Fruit fly (Drosophila melanogaster) whole organism, prepupa: Measurements from ENCODE around the gene CG13473.

Experiments
- Blimp-1 ChIP-seq: fragments of 200-800 bp; sonication (Bioruptor generic); optimal IDR thresholded peaks from 3 replicates; lab custom pipeline; 2017; ENCODE audit warnings: missing biosample characterization, missing genetic modification characterization, mild to moderate bottlenecking, moderate library complexity, missing genetic modification reagents
- CG10669 ChIP-seq: fragments of 200-800 bp; sonication (Bioruptor generic); optimal IDR thresholded peaks from 3 replicates; lab custom pipeline; 2018; ENCODE audit warnings: missing biosample characterization, mild to moderate bottlenecking, missing genetic modification characterization, moderate library complexity
- CG11902 ChIP-seq: fragments of 200-800 bp; sonication (Bioruptor generic); optimal IDR thresholded peaks from 3 replicates; lab custom pipeline; 2016; ENCODE audit warnings: missing biosample characterization, missing genetic modification characterization
- CG16779 ChIP-seq: fragments of 200-800 bp; sonication (Bioruptor generic); optimal IDR thresholded peaks from 3 replicates; lab custom pipeline; 2017; ENCODE audit warnings: missing biosample characterization, mild to moderate bottlenecking, missing genetic modification characterization
- CG3032 ChIP-seq: fragments of 200-800 bp; optimal IDR thresholded peaks from 2 replicates; lab custom pipeline; 2019; ENCODE audit warnings: missing biosample characterization, mild to moderate bottlenecking, missing genetic modification characterization, moderate library complexity
- CG31627 ChIP-seq: fragments of 200-800 bp; sonication (Bioruptor generic); optimal IDR thresholded peaks from 3 replicates; lab custom pipeline; 2016; ENCODE audit warnings: missing biosample characterization, missing genetic modification characterization
- CG32006 ChIP-seq: fragments of 200-800 bp; sonication (Bioruptor generic); optimal IDR thresholded peaks from 3 replicates; lab custom pipeline; 2017; ENCODE audit warnings: missing biosample characterization, mild to moderate bottlenecking, missing genetic modification characterization
- CG34406 ChIP-seq: fragments of 200-800 bp; sonication (Bioruptor generic); optimal IDR thresholded peaks from 3 replicates; lab custom pipeline; 2016; ENCODE audit warnings: missing biosample characterization, missing genetic modification characterization
- CG6808 ChIP-seq: fragments of 200-800 bp; sonication (Bioruptor generic); optimal IDR thresholded peaks from 3 replicates; lab custom pipeline; 2017; ENCODE audit warnings: missing biosample characterization, missing genetic modification characterization, mild to moderate bottlenecking, moderate library complexity, missing genetic modification reagents
- CG7368 ChIP-seq: fragments of 200-800 bp; sonication (Bioruptor generic); optimal IDR thresholded peaks from 3 replicates; lab custom pipeline; 2016; ENCODE audit warnings: missing biosample characterization, missing genetic modification characterization
- CG8119 ChIP-seq: fragments of 200-800 bp; sonication (Bioruptor generic); IDR thresholded peaks from 3 replicates; pipeline ENCODE4 v1.3.6; 2022; ENCODE audit warnings: missing biosample characterization, missing genetic modification characterization
- CG8319 ChIP-seq: fragments of 200-800 bp; sonication (Bioruptor generic); optimal IDR thresholded peaks from 3 replicates; lab custom pipeline; 2016; ENCODE audit warnings: missing biosample characterization, missing genetic modification characterization
- CG8632 ChIP-seq: fragments of 200-800 bp; sonication (Bioruptor generic); optimal IDR thresholded peaks from 3 replicates; lab custom pipeline; 2016; ENCODE audit warnings: missing biosample characterization, missing genetic modification characterization
- Eip93F ChIP-seq: fragments of 200-800 bp; sonication (Bioruptor generic); optimal IDR thresholded peaks from 2 replicates; lab custom pipeline; 2016; ENCODE audit warnings: missing biosample characterization, mild to moderate bottlenecking, missing genetic modification characterization
- Hr39 ChIP-seq: fragments of 200-800 bp; sonication (Bioruptor generic); optimal IDR thresholded peaks from 2 replicates; lab custom pipeline; 2016; ENCODE audit warnings: missing biosample characterization, missing genetic modification characterization
- Hr4 ChIP-seq: fragments of 200-800 bp; sonication (Bioruptor generic); optimal IDR thresholded peaks from 3 replicates; lab custom pipeline; 2016; ENCODE audit warnings: missing biosample characterization, missing genetic modification characterization
- Met ChIP-seq: fragments of 200-800 bp; sonication (Bioruptor generic); optimal IDR thresholded peaks from 3 replicates; lab custom pipeline; 2016; ENCODE audit warnings: missing biosample characterization, missing genetic modification characterization
- Sox102F ChIP-seq: fragments of 200-800 bp; sonication (Bioruptor generic); optimal IDR thresholded peaks from 2 replicates; lab custom pipeline; 2016; ENCODE audit warnings: missing biosample characterization, mild to moderate bottlenecking, missing genetic modification characterization
- Sox14 ChIP-seq: fragments of 200-800 bp; sonication (Bioruptor generic); optimal IDR thresholded peaks from 3 replicates; lab custom pipeline; 2016; ENCODE audit warnings: missing biosample characterization, missing genetic modification characterization
- achi ChIP-seq: fragments of 200-800 bp; sonication (Bioruptor generic); optimal IDR thresholded peaks from 3 replicates; lab custom pipeline; 2016; ENCODE audit warnings: missing biosample characterization, missing genetic modification characterization
- acj6 ChIP-seq: fragments of 200-800 bp; sonication (Bioruptor generic); optimal IDR thresholded peaks from 3 replicates; lab custom pipeline; 2016; ENCODE audit warnings: missing biosample characterization, missing genetic modification characterization
- dac ChIP-seq: fragments of 200-800 bp; sonication (Bioruptor generic); optimal IDR thresholded peaks from 2 replicates; lab custom pipeline; 2017; ENCODE audit warnings: missing biosample characterization, mild to moderate bottlenecking, missing genetic modification characterization
- dsx ChIP-seq: fragments of 200-800 bp; optimal IDR thresholded peaks from 3 replicates; lab custom pipeline; 2019; ENCODE audit warnings: missing biosample characterization, mild to moderate bottlenecking, missing genetic modification characterization, moderate library complexity; ENCODE audit not compliant: poor library complexity, severe bottlenecking
- esn ChIP-seq: fragments of 200-800 bp; sonication (Bioruptor generic); optimal IDR thresholded peaks from 2 replicates; lab custom pipeline; 2016; ENCODE audit warnings: missing biosample characterization, mild to moderate bottlenecking, missing genetic modification characterization, moderate library complexity
- fd59A ChIP-seq: fragments of 200-800 bp; sonication (Bioruptor generic); optimal IDR thresholded peaks from 2 replicates; lab custom pipeline; 2017; ENCODE audit warnings: missing biosample characterization, mild to moderate bottlenecking, missing genetic modification characterization, missing genetic modification reagents
- fd85E ChIP-seq: fragments of 200-800 bp; sonication (Bioruptor generic); optimal IDR thresholded peaks from 3 replicates; lab custom pipeline; 2016; ENCODE audit warnings: missing biosample characterization, missing genetic modification characterization
- fkh ChIP-seq: fragments of 200-800 bp; sonication (Bioruptor generic); optimal IDR thresholded peaks from 3 replicates; lab custom pipeline; 2017; ENCODE audit warnings: missing biosample characterization, mild to moderate bottlenecking, missing genetic modification characterization, moderate library complexity
- lz ChIP-seq: fragments of 200-800 bp; sonication (Bioruptor generic); optimal IDR thresholded peaks from 3 replicates; lab custom pipeline; 2016; ENCODE audit warnings: missing biosample characterization, missing genetic modification characterization
- net ChIP-seq: fragments of 200-800 bp; sonication (Bioruptor generic); optimal IDR thresholded peaks from 3 replicates; lab custom pipeline; 2016; ENCODE audit warnings: missing biosample characterization, missing genetic modification characterization
- ss ChIP-seq, 2 experiments: fragments of 200-800 bp; sonication (Bioruptor generic); optimal IDR thresholded peaks; 2 replicates in 1 of 2; 3 replicates in 1 of 2; lab custom pipeline; 2017 to 2018; ENCODE audit warnings: mild to moderate bottlenecking in 2 of 2, missing biosample characterization in 2 of 2, missing genetic modification characterization in 2 of 2, moderate library complexity in 1 of 2
- topi ChIP-seq: fragments of 200-800 bp; sonication (Bioruptor generic); optimal IDR thresholded peaks from 3 replicates; lab custom pipeline; 2016; ENCODE audit warnings: missing biosample characterization, missing genetic modification characterization

CG13473 gene

dm6 chr3L:14691047-14691446, 37.5 kb upstream of the CG13473 start, which contains the start of gene gdrd:
TSS of gene gdrd (plus strand) at chr3L:14691347.
- TF ChIP-seq CG6808 (GFP tag; lab: Kevin White, UChicago) (no peak), Hr4 (GFP tag; lab: Kevin White, UChicago) (no peak), ss (GFP tag; optimal IDR thresholded peaks at IDR 0.05; lab: Kevin White, UChicago) (no peak)

DNA sequence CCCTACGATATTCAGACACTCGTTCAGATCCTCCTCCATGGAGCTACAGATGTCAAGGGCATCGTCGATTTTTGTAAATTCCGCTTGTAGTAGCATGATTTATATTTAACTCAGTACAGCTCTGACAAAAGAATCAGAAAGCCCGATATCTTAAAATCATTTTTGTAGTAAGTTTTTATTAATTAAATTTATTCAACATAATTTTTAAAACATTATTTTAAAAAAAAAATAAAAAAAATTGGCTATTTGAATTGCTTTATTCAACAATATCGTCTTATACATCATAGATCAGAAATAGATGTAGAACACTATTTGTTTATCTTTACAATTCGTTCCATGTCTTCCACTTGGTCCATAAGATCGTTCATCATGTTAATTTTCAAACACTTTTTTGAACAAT, 31.6 kb upstream of the CG13473 start, which contains the start of gene CG13474:
Gene CG13474 (minus strand): TSS at position 101 of the 400 bp plus-strand sequence.
- TF ChIP-seq Blimp-1 (GFP tag; lab: Kevin White, UChicago) (no peak), esn (GFP tag; lab: Kevin White, UChicago) (no peak), CG3032 (no peak), Eip93F (GFP tag; lab: Kevin White, UChicago) (no peak), Hr4 (GFP tag; lab: Kevin White, UChicago) (no peak), CG32006 (GFP tag; lab: Kevin White, UChicago) (no peak), CG6808 (GFP tag; lab: Kevin White, UChicago) (no peak), fd59A (GFP tag; lab: Kevin White, UChicago) (no peak), dsx (GFP tag; lab: Kevin White, UChicago) (no peak), lz (GFP tag; lab: Kevin White, UChicago) (no peak), CG8632 (no peak), Hr39 (GFP tag; lab: Kevin White, UChicago) (no peak), acj6 (no peak), CG8119 (GFP tag; lab: Robert Waterston, UW) (no peak), Sox14 (GFP tag; lab: Kevin White, UChicago) (no peak), CG8319 (GFP tag; lab: Kevin White, UChicago) (no peak), topi (no peak), fd85E (GFP tag; lab: Kevin White, UChicago) (no peak), CG11902 (GFP tag; lab: Kevin White, UChicago) (no peak)

- TF ChIP-seq Sox14 (GFP tag; lab: Kevin White, UChicago) (no peak), ss (GFP tag; optimal IDR thresholded peaks at IDR 0.05; lab: Kevin White, UChicago) (no peak), CG34406 (GFP tag; lab: Kevin White, UChicago) (no peak), dsx (GFP tag; lab: Kevin White, UChicago) (no peak), fkh (GFP tag; lab: Kevin White, UChicago) (no peak), CG3032 (no peak), lz (GFP tag; lab: Kevin White, UChicago) (no peak), CG6808 (GFP tag; lab: Kevin White, UChicago) (no peak), Met (GFP tag; lab: Kevin White, UChicago) (no peak), CG7368 (GFP tag; lab: Kevin White, UChicago) (no peak), CG8319 (GFP tag; lab: Kevin White, UChicago) (no peak), Blimp-1 (GFP tag; lab: Kevin White, UChicago) (no peak), CG16779 (tag; lab: Kevin White, UChicago) (no peak), CG31627 (GFP tag; lab: Kevin White, UChicago) (no peak), dac (GFP tag; lab: Kevin White, UChicago) (no peak)
These were observed 27.0 kb upstream of the CG13473 start, which contains the start of gene CG17177 for dm6 chr3L:14701578-14701977. TSS of gene CG17177 (minus strand) at chr3L:14701678.

DNA sequence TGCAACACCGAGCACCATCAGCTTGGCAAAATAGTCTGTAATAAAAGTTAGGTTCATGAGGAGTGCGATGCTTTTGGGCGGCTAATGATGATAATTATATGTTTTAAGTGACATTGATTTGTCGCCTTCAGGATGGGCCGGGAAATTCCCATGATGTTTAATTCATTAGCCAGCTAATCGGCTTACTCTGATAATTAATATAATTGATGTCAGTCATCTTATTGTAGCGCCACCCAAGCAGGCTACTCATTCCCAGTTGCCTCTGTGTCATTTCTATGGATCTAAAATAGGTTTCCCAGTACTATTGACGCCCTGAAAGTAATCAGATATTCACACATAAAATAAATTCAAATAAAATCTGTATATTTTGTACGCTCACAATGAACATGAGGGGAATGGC, 23.4 kb upstream of the CG13473 start, which contains the start of gene CG13476:
Gene CG13476 (plus strand): TSS at position 301 of the 400 bp plus-strand sequence.
- TF ChIP-seq CG8319 (GFP tag; lab: Kevin White, UChicago) (no peak), CG10669 (no peak), Sox102F (GFP tag; lab: Kevin White, UChicago) (no peak), net (GFP tag; lab: Kevin White, UChicago) (no peak), achi (no peak), ss (GFP tag; optimal IDR thresholded peaks at IDR 0.05; lab: Kevin White, UChicago) (no peak), CG11902 (GFP tag; lab: Kevin White, UChicago) (no peak), Sox14 (GFP tag; lab: Kevin White, UChicago) (no peak), fkh (GFP tag; lab: Kevin White, UChicago) (no peak), topi (no peak)
